Fruit fly (Drosophila melanogaster): ENCODE data around the gene D2hgdh.

dm6 chrX:2140487-2140886, 802 bp upstream of the D2hgdh start:
- TF ChIP-seq CG7045 (GFP tag; optimal IDR thresholded peaks at IDR 0.05) = no peak
- no peak for TF ChIP-seq CG5204 (GFP tag; optimal IDR thresholded peaks at IDR 0.05)
- TF ChIP-seq CG11617 (GFP tag; optimal IDR thresholded peaks at IDR 0.05) = no peak
- TF ChIP-seq kay (GFP tag; ENCODE audit: borderline replicate concordance) = no peak
- no peak for TF ChIP-seq cic (GFP tag; optimal IDR thresholded peaks at IDR 0.05)
